Worm (Caenorhabditis elegans): ENCODE results near the gene efl-3.
A peak's percentile ranks its signal among the peaks of the same experiment; 100 is the strongest.
"Not testable (repeated sequence)": the region's sequence is repeated elsewhere in the genome, so short reads cannot be mapped to it uniquely, and the experiment has no call there.

The efl-3 gene

DNA sequence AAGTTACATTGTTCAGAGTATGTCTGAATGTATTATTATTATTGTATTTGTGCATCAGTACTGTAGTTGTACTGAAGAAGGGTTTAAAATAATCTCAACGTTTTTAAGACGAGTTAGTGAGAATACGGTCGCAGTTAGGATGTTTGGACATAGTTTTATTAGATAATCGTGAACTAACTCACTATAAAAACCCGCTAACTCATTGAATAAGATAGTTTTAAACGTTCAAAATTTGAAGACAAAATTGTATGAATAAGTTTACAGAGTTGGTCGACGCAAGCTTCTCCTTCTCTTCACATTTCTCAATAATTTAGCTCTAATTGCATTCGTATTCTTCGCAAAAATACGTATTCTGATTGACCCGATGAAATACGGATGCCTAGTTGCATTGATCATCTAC is 6.5 kb downstream of the efl-3 start:
- TF ChIP-seq lin-13 (GFP tag; optimal IDR thresholded peaks at IDR 0.05) (no peak), nhr-12 (tag; optimal IDR thresholded peaks at IDR 0.05) (peak; percentile 81), mab-5 (tag; optimal IDR thresholded peaks at IDR 0.05) (peak; percentile 25), ztf-4 (tag; optimal IDR thresholded peaks at IDR 0.05) (no peak), nhr-25 (tag; optimal IDR thresholded peaks at IDR 0.05) (peak; percentile 76)

DNA sequence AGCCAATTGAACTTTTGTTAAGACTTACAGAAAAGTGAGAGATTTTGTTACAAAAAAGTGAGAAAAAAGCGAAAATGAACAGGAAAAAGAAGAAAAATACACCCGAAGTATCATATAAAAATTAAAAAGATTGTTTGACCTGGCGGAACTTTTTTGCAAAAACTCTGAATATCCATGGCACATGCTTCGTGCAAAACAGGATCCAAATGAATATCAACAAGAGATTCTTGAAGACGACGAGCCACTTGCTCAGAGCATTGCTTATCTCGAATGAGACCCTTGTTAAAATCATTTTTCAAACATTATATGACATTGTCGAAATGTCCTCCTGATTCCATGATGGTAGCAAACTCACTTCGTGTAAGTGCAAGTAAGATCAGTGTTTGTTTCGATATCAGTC is 7.3 kb downstream of the efl-3 start, which contains the start of gene F14E5.8:
TSS of gene F14E5.8 (plus strand) at position 301 of the 400 bp plus-strand sequence.
- not testable (repeated sequence) for TF ChIP-seq blmp-1 (tag; optimal IDR thresholded peaks at IDR 0.05; ENCODE audit: insufficient read depth); R02D3.7 (tag; optimal IDR thresholded peaks at IDR 0.05); dmd-4 (tag; optimal IDR thresholded peaks at IDR 0.05)

- no peak for TF ChIP-seq blmp-1 (tag; optimal IDR thresholded peaks at IDR 0.05; ENCODE audit: insufficient read depth)
- no peak for TF ChIP-seq ceh-16 (tag; optimal IDR thresholded peaks at IDR 0.05)
- no peak for TF ChIP-seq egl-27 (tag; optimal IDR thresholded peaks at IDR 0.05)
- no peak for TF ChIP-seq nhr-129 (tag; optimal IDR thresholded peaks at IDR 0.05)
- TF ChIP-seq nhr-21 (tag; optimal IDR thresholded peaks at IDR 0.05) = no peak
- TF ChIP-seq nhr-12 (tag; optimal IDR thresholded peaks at IDR 0.05) = peak; percentile 85
- no peak for TF ChIP-seq crh-2 (tag; optimal IDR thresholded peaks at IDR 0.05)
- no peak for TF ChIP-seq ztf-11 (tag; optimal IDR thresholded peaks at IDR 0.05)
- TF ChIP-seq nhr-25 (tag; optimal IDR thresholded peaks at IDR 0.05) = peak; percentile 85
- no peak for TF ChIP-seq F13H6.1 (tag; optimal IDR thresholded peaks at IDR 0.05)
- TF ChIP-seq ZK546.5 (tag; optimal IDR thresholded peaks at IDR 0.05) = no peak
Measured at ce11 chrII:8420775-8421388, 8.4 kb downstream of the efl-3 start.

DNA sequence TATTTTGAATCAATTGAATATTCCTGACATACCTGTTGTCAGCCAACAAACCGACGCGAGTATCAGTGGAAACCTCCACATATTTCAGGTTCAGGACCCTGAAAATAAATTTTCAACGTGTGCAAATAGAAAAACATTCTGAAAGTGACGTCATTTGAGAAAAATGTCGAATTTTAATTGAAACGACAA is 16.2 kb downstream of the efl-3 start, which contains the start of gene F14E5.2:
TSS of gene F14E5.2 (minus strand) at position 101 of the 189 bp plus-strand sequence.
- TF ChIP-seq nhr-10 (tag; optimal IDR thresholded peaks at IDR 0.05) = no peak
- TF ChIP-seq aly-2 (tag; optimal IDR thresholded peaks at IDR 0.05) = no peak
- TF ChIP-seq ama-1 (optimal IDR thresholded peaks at IDR 0.05) = no peak
- no peak for TF ChIP-seq nhr-6 (tag; optimal IDR thresholded peaks at IDR 0.05)
- no peak for TF ChIP-seq lin-11 (tag; optimal IDR thresholded peaks at IDR 0.05)
- TF ChIP-seq elt-3 (tag; optimal IDR thresholded peaks at IDR 0.05) = no peak
- no peak for TF ChIP-seq skn-1 (tag; optimal IDR thresholded peaks at IDR 0.05)
- TF ChIP-seq ZK546.5 (tag; optimal IDR thresholded peaks at IDR 0.05) = no peak
- no peak for TF ChIP-seq F13H6.1 (tag; optimal IDR thresholded peaks at IDR 0.05)
- TF ChIP-seq nhr-11 (tag; optimal IDR thresholded peaks at IDR 0.05) = no peak
- no peak for TF ChIP-seq peb-1 (tag; optimal IDR thresholded peaks at IDR 0.05)
- no peak for TF ChIP-seq Y55F3AM.14 (GFP tag; optimal IDR thresholded peaks at IDR 0.05)
- no peak for TF ChIP-seq nhr-23 (tag; optimal IDR thresholded peaks at IDR 0.05)
- no peak for TF ChIP-seq nhr-77 (tag; optimal IDR thresholded peaks at IDR 0.05)
- no peak for TF ChIP-seq R02D3.7 (tag; optimal IDR thresholded peaks at IDR 0.05)
- no peak for TF ChIP-seq C34F6.9 (tag; optimal IDR thresholded peaks at IDR 0.05)
- TF ChIP-seq nhr-237 (tag; optimal IDR thresholded peaks at IDR 0.05) = no peak
- TF ChIP-seq alr-1 (tag; optimal IDR thresholded peaks at IDR 0.05) = no peak
- TF ChIP-seq sma-9 (GFP tag; optimal IDR thresholded peaks at IDR 0.05) = no peak
- no peak for TF ChIP-seq sma-9 (tag; optimal IDR thresholded peaks at IDR 0.05)

ce11 chrII:8428947-8429919 is 16.8 kb downstream of the efl-3 start:
- TF ChIP-seq elt-3 (tag; optimal IDR thresholded peaks at IDR 0.05) (no peak), F13H6.1 (tag; optimal IDR thresholded peaks at IDR 0.05) (no peak), ama-1 (optimal IDR thresholded peaks at IDR 0.05) (no peak), aly-2 (tag; optimal IDR thresholded peaks at IDR 0.05) (no peak), dmd-4 (tag; optimal IDR thresholded peaks at IDR 0.05) (no peak), C34F6.9 (tag; optimal IDR thresholded peaks at IDR 0.05) (peak; percentile 26), ZK546.5 (tag; optimal IDR thresholded peaks at IDR 0.05) (no peak), lsy-2 (tag; optimal IDR thresholded peaks at IDR 0.05) (peak in 1 of 2 experiments; percentile 60), alr-1 (tag; optimal IDR thresholded peaks at IDR 0.05) (no peak), mab-5 (tag; optimal IDR thresholded peaks at IDR 0.05) (no peak), nhr-77 (tag; optimal IDR thresholded peaks at IDR 0.05) (no peak), egl-27 (tag; optimal IDR thresholded peaks at IDR 0.05) (no peak), mbf-1 (tag; optimal IDR thresholded peaks at IDR 0.05) (no peak), sma-3 (GFP tag; optimal IDR thresholded peaks at IDR 0.05) (peak; percentile 1), lin-39 (tag; optimal IDR thresholded peaks at IDR 0.05) (no peak), unc-62 (GFP tag; optimal IDR thresholded peaks at IDR 0.05) (no peak), skn-1 (tag; optimal IDR thresholded peaks at IDR 0.05) (no peak), nhr-237 (tag; optimal IDR thresholded peaks at IDR 0.05) (no peak), ceh-82 (tag; optimal IDR thresholded peaks at IDR 0.05) (no peak), Y55F3AM.14 (GFP tag; optimal IDR thresholded peaks at IDR 0.05) (no peak), ztf-4 (tag; optimal IDR thresholded peaks at IDR 0.05) (no peak), blmp-1 (tag; optimal IDR thresholded peaks at IDR 0.05; ENCODE audit: insufficient read depth) (no peak), nhr-23 (tag; optimal IDR thresholded peaks at IDR 0.05) (no peak), nhr-12 (tag; optimal IDR thresholded peaks at IDR 0.05) (no peak), nhr-10 (tag; optimal IDR thresholded peaks at IDR 0.05) (no peak), crh-2 (tag; optimal IDR thresholded peaks at IDR 0.05) (peak; percentile 39), snpc-4 (tag; optimal IDR thresholded peaks at IDR 0.05) (no peak), gmeb-1 (tag; optimal IDR thresholded peaks at IDR 0.05) (no peak)
